Fruit fly (Drosophila melanogaster) S2 (cell line): ENCODE data around the gene GstD8.

Source experiments
- CG8478 ChIP-seq: fragments of >200 bp; optimal IDR thresholded peaks from 2 replicates; lab custom pipeline; 2018
- CTCF ChIP-seq, 2 experiments: fragments of >200 bp; optimal IDR thresholded peaks; 2 replicates each; lab custom pipeline; 2018

Gene GstD8

dm6 chr3R:12422379-12422975, 42.7 kb downstream of the GstD8 start, which contains the start of the genes Scgbeta and CG17202:
Scgbeta (minus strand) TSS chr3R:12422429.
CG17202 (plus strand) TSS chr3R:12422768.
- TF ChIP-seq CTCF (optimal IDR thresholded peaks at IDR 0.05; lab: Kevin White, UChicago), result peak; percentile 20 to 23
- TF ChIP-seq CG8478 (lab: Kevin White, UChicago), result no peak

dm6 chr3R:12423997-12424396, 44.2 kb downstream of the GstD8 start:
- TF ChIP-seq CTCF (optimal IDR thresholded peaks at IDR 0.05; lab: Kevin White, UChicago) (no peak), CG8478 (lab: Kevin White, UChicago) (no peak)

DNA sequence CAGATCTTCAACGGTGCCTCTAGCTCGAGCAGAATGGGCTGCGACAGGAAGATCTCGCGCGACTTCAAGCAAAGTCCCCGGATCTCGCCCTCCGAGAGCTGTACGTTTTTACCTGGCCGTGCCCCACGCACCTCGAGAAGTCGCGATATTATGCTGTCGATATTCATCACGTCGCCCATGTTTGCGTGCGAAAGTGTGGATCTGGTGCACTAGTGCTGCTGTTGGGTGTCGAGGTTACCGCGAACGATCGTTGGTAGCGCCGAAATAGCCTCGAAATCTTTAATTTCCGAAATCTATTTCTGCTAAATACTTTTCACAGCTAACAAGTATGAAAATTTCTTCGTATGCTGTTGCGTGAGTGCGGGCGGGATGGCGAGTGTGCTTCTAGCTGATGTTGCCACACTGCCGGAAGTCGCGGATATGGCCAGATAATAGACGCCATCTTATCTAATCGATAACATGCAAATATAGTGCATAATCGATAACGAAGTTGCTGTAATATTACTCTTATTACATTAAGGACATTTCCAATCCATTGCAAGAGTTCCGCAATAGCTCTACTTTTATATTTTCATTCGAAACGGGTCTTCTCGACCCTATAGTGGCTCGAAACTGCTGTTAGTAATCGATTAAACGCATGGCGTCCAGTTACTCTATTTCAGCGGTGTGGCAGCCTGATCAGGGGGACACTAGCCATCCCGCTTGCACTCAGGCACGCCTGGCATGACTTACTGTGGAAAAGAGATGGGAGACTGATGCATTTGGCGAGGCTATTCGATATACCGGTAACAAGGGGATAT, 45.9 kb downstream of the GstD8 start, which contains the start of gene Pp1-87B:
Gene Pp1-87B (minus strand): TSS at position 408 of the 800 bp plus-strand sequence.
- TF ChIP-seq CG8478 (lab: Kevin White, UChicago), result no peak
- peak in 1 of 2 experiments; percentile 12 for TF ChIP-seq CTCF (optimal IDR thresholded peaks at IDR 0.05; lab: Kevin White, UChicago)

DNA sequence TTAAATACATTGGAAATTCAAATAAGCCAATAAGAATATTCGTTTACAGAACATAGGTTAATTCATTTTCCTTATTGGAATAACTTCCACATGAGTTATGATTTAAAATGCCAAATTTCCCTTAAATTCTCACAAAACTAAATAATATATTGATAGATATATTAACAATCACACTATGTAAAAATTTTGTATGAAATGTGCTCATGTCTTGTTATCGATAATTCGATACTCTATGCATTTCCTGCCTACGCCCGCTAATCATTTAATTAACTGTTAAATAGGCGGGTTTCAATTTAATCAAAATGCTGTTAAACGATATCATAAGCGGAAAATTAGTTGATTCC, 46.5 kb downstream of the GstD8 start, which contains the start of gene NANS:
Gene NANS (plus strand): TSS at position 269 of the 344 bp plus-strand sequence.
- TF ChIP-seq CG8478 (lab: Kevin White, UChicago) (no peak), CTCF (optimal IDR thresholded peaks at IDR 0.05; lab: Kevin White, UChicago) (no peak)

DNA sequence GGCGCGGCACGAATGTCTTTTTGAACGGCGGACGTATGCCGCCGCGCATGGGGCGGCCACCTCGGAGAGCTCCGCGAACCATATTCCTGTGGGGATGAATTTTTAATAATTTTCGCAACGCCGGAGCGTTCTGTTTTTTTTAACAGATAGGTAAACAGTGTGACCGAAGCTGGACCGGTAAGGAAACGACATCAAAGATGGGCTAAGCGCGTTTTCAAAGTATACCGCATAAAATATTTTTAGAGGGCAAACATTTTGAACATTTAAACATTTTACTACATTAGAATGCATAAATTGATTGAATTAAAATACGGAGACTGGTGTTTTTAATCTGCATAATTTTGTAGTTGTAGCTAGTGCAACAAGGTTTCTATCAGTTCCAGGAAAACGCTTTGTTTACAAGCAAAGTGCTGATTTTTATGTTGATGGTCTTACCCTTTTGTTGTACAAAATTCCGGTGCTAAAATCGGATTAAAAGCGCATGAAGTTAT, 49.4 kb downstream of the GstD8 start, which contains the start of the genes CG5641 and CG5245:
Gene CG5641 (minus strand): TSS at position 163 of the 491 bp plus-strand sequence.
Gene CG5245 (plus strand): TSS at position 441 of the 491 bp plus-strand sequence.
- TF ChIP-seq CG8478 (lab: Kevin White, UChicago) (no peak), CTCF (optimal IDR thresholded peaks at IDR 0.05; lab: Kevin White, UChicago) (no peak)
